Worm (Caenorhabditis elegans): ENCODE results near the gene pgp-4.

Gene pgp-4

DNA sequence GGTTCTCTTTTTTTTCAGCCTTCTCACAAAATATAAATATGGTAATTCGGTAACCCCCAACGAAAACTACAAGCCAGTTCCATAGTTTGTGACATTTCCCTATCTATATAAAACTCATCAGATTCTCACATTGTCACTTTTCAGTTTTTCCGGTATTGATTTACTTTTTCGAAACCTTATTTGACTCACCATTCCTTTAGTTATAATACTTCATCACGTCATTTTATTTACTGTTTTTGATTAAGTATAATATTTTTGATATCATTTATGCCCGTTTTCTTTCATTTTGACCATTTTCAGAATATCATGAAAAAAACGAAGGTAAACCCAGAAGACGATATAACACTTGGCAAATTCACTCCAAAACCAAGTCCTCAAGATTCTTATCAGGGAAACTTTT lies 5.8 kb upstream of the pgp-4 start, which contains the start of gene pgp-3:
TSS of gene pgp-3 (plus strand) at position 301 of the 400 bp plus-strand sequence.
- TF ChIP-seq mec-3 (tag; optimal IDR thresholded peaks at IDR 0.05; ENCODE audit: borderline replicate concordance) = no peak
- no peak for TF ChIP-seq eyg-1 (tag; optimal IDR thresholded peaks at IDR 0.05)

DNA sequence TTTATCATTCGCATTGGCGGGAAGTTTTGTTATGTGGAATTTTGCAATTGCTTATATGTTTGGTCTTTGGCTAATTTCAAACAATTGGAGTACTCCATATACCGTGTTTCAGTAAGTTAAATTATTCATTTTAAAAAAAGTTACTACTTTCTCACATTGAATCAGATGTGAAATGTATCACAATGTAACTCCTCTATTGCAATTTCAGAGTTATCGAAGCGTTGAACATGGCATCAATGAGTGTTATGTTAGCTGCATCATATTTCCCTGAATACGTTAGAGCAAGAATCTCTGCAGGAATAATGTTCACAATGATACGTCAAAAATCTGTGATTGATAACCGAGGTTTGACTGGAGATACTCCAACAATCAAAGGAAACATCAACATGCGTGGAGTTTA lies 1.8 kb upstream of the pgp-4 start:
- TF ChIP-seq ahr-1 (tag; optimal IDR thresholded peaks at IDR 0.05) = no peak
- no peak for TF ChIP-seq unc-86 (tag; optimal IDR thresholded peaks at IDR 0.05)
- TF ChIP-seq npax-4 (tag; optimal IDR thresholded peaks at IDR 0.05) = no peak
- TF ChIP-seq pag-3 (tag; optimal IDR thresholded peaks at IDR 0.05; ENCODE audit: borderline replicate concordance) = no peak
- no peak for TF ChIP-seq ceh-18 (tag; optimal IDR thresholded peaks at IDR 0.05)
- TF ChIP-seq pat-9 (tag; optimal IDR thresholded peaks at IDR 0.05) = no peak
- TF ChIP-seq fkh-6 (tag; optimal IDR thresholded peaks at IDR 0.05) = no peak

DNA sequence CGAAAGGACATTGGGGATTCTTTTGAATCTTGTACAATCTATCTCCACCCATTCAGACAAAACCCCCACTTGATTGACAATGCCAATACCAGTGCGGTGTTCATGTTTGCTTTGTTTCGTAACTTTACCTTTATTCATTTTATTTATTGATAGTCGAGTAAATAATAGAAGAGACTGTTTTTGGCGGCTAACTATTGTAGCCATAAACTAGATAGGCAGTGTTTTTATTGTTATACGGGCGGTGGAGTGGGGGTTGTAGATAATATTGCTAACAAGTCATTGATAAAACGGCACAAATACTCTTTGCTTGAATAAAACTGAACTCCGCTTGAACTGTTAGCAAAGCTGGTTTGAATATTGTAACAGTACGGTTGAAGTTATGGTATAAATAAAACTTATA lies 7.3 kb downstream of the pgp-4 start:
- no peak for TF ChIP-seq mec-3 (tag; optimal IDR thresholded peaks at IDR 0.05; ENCODE audit: borderline replicate concordance)
- TF ChIP-seq hlh-15 (tag; optimal IDR thresholded peaks at IDR 0.05) = no peak
- no peak for TF ChIP-seq ttx-3 (tag; optimal IDR thresholded peaks at IDR 0.05)
- no peak for TF ChIP-seq npax-4 (tag; optimal IDR thresholded peaks at IDR 0.05)
- no peak for TF ChIP-seq odd-2 (tag; optimal IDR thresholded peaks at IDR 0.05)
- TF ChIP-seq fkh-6 (tag; optimal IDR thresholded peaks at IDR 0.05) = no peak
- TF ChIP-seq lim-6 (tag; optimal IDR thresholded peaks at IDR 0.05) = no peak
- no peak for TF ChIP-seq ceh-9 (tag; optimal IDR thresholded peaks at IDR 0.05)
- no peak for TF ChIP-seq fkh-10 (GFP tag; optimal IDR thresholded peaks at IDR 0.05)
- no peak for TF ChIP-seq T23F11.4 (GFP tag; optimal IDR thresholded peaks at IDR 0.05)
- no peak for TF ChIP-seq ref-2 (tag; optimal IDR thresholded peaks at IDR 0.05)
- TF ChIP-seq elt-4 (tag; optimal IDR thresholded peaks at IDR 0.05) = no peak
- TF ChIP-seq nhr-11 (tag; optimal IDR thresholded peaks at IDR 0.05) = no peak

DNA sequence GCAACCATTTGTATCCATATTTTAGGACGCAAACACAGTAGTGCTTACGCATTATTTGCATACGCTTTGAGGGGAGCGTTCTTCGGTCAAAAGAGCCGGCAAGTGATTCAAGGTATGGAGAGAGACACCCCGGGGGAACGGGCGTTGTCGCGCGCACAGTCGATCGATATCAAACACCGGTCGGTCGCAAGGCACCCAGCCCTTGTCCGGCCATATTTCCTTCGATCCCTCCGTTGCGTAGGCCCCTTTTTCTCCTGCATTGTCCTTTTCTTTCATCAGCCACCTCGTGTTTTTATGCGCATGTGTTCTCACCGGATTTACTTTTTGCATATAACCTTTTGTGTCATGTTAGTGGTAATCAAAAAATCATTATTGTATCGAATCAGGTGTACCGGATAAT lies 8.4 kb downstream of the pgp-4 start:
- no peak for TF ChIP-seq tbx-2 (tag; optimal IDR thresholded peaks at IDR 0.05)
- TF ChIP-seq ceh-48 (tag; optimal IDR thresholded peaks at IDR 0.05) = peak; percentile 38
- peak; percentile 10 for TF ChIP-seq ref-2 (tag; optimal IDR thresholded peaks at IDR 0.05)

DNA sequence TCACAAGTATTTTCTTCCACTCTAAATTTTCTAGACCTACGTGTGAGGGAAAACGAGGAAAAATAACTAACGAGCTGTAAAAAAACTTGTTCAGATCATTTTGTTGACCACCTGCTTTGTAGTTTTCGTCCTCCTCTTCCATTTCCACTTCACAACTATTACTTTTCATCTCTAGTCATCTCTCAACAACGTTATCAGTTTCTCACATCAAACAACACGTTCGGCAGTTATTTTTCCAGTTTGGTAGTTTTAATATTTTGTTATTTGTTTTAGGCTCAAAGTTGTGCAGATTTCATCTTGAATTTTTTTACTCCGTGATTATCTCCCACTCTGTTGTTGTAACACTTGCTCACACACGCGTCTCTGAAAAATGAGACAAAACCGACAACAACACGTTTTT lies 9.5 kb downstream of the pgp-4 start:
- no peak for TF ChIP-seq ceh-19 (GFP tag; optimal IDR thresholded peaks at IDR 0.05)
- no peak for TF ChIP-seq F13H6.1 (tag; optimal IDR thresholded peaks at IDR 0.05)
- no peak for TF ChIP-seq ceh-31 (tag; optimal IDR thresholded peaks at IDR 0.05)
- TF ChIP-seq ceh-14 (tag; optimal IDR thresholded peaks at IDR 0.05) = no peak
- no peak for TF ChIP-seq ceh-48 (tag; optimal IDR thresholded peaks at IDR 0.05)
- no peak for TF ChIP-seq tbx-7 (tag; optimal IDR thresholded peaks at IDR 0.05)
- TF ChIP-seq unc-55 (GFP tag; optimal IDR thresholded peaks at IDR 0.05) = no peak

DNA sequence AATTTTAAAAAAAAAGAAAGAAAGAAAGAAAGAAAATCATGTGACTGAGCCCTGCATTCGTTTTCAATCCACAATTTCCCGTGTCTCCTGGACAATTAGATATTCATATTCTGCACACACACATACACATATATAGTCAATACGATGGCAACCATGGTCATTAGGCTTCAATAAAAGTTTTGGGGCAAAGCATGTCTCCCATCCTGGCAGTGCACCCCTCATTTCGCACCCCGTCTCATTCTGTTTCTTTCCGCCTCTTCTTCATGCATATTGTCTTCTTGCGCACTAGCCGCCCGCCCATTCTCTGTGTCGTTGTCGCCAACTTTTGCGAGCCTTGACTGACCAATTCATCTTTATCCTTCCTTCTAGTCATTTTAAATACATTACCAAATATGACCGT lies 10.0 kb downstream of the pgp-4 start:
- peak; percentile 25 for TF ChIP-seq tbx-2 (tag; optimal IDR thresholded peaks at IDR 0.05)
- TF ChIP-seq ceh-31 (tag; optimal IDR thresholded peaks at IDR 0.05) = peak; percentile 67
- TF ChIP-seq unc-55 (GFP tag; optimal IDR thresholded peaks at IDR 0.05) = peak; percentile 2
- peak; percentile 26 for TF ChIP-seq ref-2 (tag; optimal IDR thresholded peaks at IDR 0.05)
- peak; percentile 78 for TF ChIP-seq unc-42 (tag; optimal IDR thresholded peaks at IDR 0.05)
- no peak for TF ChIP-seq ceh-2 (tag; optimal IDR thresholded peaks at IDR 0.05)

DNA sequence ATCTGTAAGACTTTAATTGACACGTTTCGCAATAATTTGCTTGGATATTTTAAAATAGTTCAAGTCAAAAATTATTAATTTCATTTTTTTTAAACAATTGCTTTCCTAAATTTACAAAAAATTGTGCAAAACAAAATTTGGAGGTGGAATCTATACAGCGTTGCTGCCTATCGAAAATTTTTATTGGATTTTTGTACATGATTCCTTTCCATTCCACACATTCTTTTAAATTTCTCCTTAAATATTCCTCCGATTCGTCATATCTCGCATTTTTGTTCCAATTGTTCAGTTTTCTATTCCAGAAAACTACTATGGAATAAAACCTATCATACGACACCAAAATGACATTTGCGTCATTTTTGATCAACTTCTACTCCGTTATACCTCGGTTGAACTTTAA lies 10.8 kb downstream of the pgp-4 start, which contains the start of gene ttyh-1:
TSS of gene ttyh-1 (plus strand) at position 301 of the 400 bp plus-strand sequence.
- no peak for TF ChIP-seq unc-3 (GFP tag; conservative IDR thresholded peaks at IDR 0.05)
- TF ChIP-seq unc-3 (tag; optimal IDR thresholded peaks at IDR 0.05) = no peak
- TF ChIP-seq rnt-1 (tag; optimal IDR thresholded peaks at IDR 0.05) = no peak
- TF ChIP-seq ceh-18 (tag; optimal IDR thresholded peaks at IDR 0.05) = no peak
- TF ChIP-seq unc-42 (tag; optimal IDR thresholded peaks at IDR 0.05) = no peak
- no peak for TF ChIP-seq nhr-232 (tag; optimal IDR thresholded peaks at IDR 0.05)
- no peak for TF ChIP-seq ztf-16 (tag; optimal IDR thresholded peaks at IDR 0.05)
- TF ChIP-seq odd-2 (tag; optimal IDR thresholded peaks at IDR 0.05) = no peak
- no peak for TF ChIP-seq npax-4 (tag; optimal IDR thresholded peaks at IDR 0.05)
- no peak for TF ChIP-seq pros-1 (tag; optimal IDR thresholded peaks at IDR 0.05)
- TF ChIP-seq F13H6.1 (tag; optimal IDR thresholded peaks at IDR 0.05) = no peak
